Worm (Caenorhabditis elegans) whole organism, L3 larva: ENCODE data around the gene H03G16.7.

Source experiments
- aly-2 ChIP-seq: fragments of 150-350 bp; optimal IDR thresholded peaks from 2 replicates; lab custom pipeline; 2014; ENCODE audit warnings: missing biosample characterization, missing genetic modification characterization
- ama-1 ChIP-seq: fragments of 150-350 bp; optimal IDR thresholded peaks from 2 replicates; lab custom pipeline; 2018
- ceh-28 ChIP-seq: fragments of 150-350 bp; optimal IDR thresholded peaks from 2 replicates; lab custom pipeline; 2014; ENCODE audit warnings: missing biosample characterization, missing genetic modification reagents, missing genetic modification characterization
- ceh-9 ChIP-seq: sonication (generic microtip); optimal IDR thresholded peaks from 2 replicates; lab custom pipeline; 2018; ENCODE audit warnings: missing biosample characterization, missing genetic modification characterization
- egl-27 ChIP-seq: sonication (generic microtip); optimal IDR thresholded peaks from 4 replicates; lab custom pipeline; 2017; ENCODE audit warnings: missing biosample characterization, missing genetic modification reagents, missing genetic modification characterization
- egl-5 ChIP-seq: fragments of 150-350 bp; optimal IDR thresholded peaks from 2 replicates; lab custom pipeline; 2017; ENCODE audit warnings: missing biosample characterization, missing genetic modification reagents, missing genetic modification characterization, inconsistent platforms
- elt-1 ChIP-seq: fragments of 150-350 bp; optimal IDR thresholded peaks from 2 replicates; lab custom pipeline; 2014; ENCODE audit warnings: missing biosample characterization, missing genetic modification characterization
- elt-2 ChIP-seq: sonication (generic microtip); optimal IDR thresholded peaks from 2 replicates; lab custom pipeline; 2016; ENCODE audit warnings: missing genetic modification reagents, mild to moderate bottlenecking, missing genetic modification characterization, missing compliant biosample characterization
- elt-3 ChIP-seq, 3 experiments: fragments of 150-350 bp in 1 of 3; sonication (generic microtip) in 2 of 3; optimal IDR thresholded peaks; 2 replicates in 2 of 3; 4 replicates in 1 of 3; lab custom pipeline; 2014 to 2017; ENCODE audit warnings: missing biosample characterization in 3 of 3, missing genetic modification characterization in 3 of 3
- fos-1 ChIP-seq: fragments of 150-350 bp; optimal IDR thresholded peaks from 2 replicates; lab custom pipeline; 2014; ENCODE audit warnings: missing biosample characterization, missing genetic modification characterization
- hmg-11 ChIP-seq: sonication (generic microtip); optimal IDR thresholded peaks from 2 replicates; lab custom pipeline; 2016; ENCODE audit warnings: missing genetic modification characterization, missing compliant biosample characterization
- jun-1 ChIP-seq: fragments of 150-350 bp; optimal IDR thresholded peaks from 2 replicates; lab custom pipeline; 2014; ENCODE audit warnings: missing biosample characterization, missing genetic modification reagents, missing genetic modification characterization
- lin-15B ChIP-seq: fragments of 150-350 bp; optimal IDR thresholded peaks from 2 replicates; lab custom pipeline; 2014; ENCODE audit warnings: missing biosample characterization, missing genetic modification characterization
- lin-39 ChIP-seq: fragments of 150-350 bp; optimal IDR thresholded peaks from 2 replicates; lab custom pipeline; 2018; ENCODE audit warnings: missing biosample characterization, missing genetic modification reagents, missing genetic modification characterization
- lsy-12 ChIP-seq: sonication (generic microtip); optimal IDR thresholded peaks from 2 replicates; lab custom pipeline; 2016; ENCODE audit warnings: mild to moderate bottlenecking, missing genetic modification characterization, missing compliant biosample characterization
- mdl-1 ChIP-seq: fragments of 150-350 bp; optimal IDR thresholded peaks from 2 replicates; lab custom pipeline; 2014; ENCODE audit warnings: missing biosample characterization, missing genetic modification characterization
- mml-1 ChIP-seq: fragments of 150-350 bp; sonication (generic microtip); optimal IDR thresholded peaks from 3 replicates; lab custom pipeline; 2014; ENCODE audit warnings: missing biosample characterization, missing genetic modification characterization
- nhr-23 ChIP-seq: fragments of 150-350 bp; optimal IDR thresholded peaks from 2 replicates; lab custom pipeline; 2014; ENCODE audit warnings: missing biosample characterization, missing genetic modification reagents, missing genetic modification characterization
- nhr-237 ChIP-seq: fragments of 150-350 bp; optimal IDR thresholded peaks from 2 replicates; lab custom pipeline; 2014; ENCODE audit warnings: missing biosample characterization, missing genetic modification characterization
- nhr-25 ChIP-seq: sonication (generic microtip); optimal IDR thresholded peaks from 2 replicates; lab custom pipeline; 2017; ENCODE audit warnings: missing biosample characterization, missing genetic modification characterization
- nhr-43 ChIP-seq: sonication (generic microtip); optimal IDR thresholded peaks from 2 replicates; lab custom pipeline; 2016; ENCODE audit warnings: mild to moderate bottlenecking, missing genetic modification characterization, missing compliant biosample characterization; ENCODE audit not compliant: poor library complexity, severe bottlenecking
- nhr-67 ChIP-seq: fragments of 150-350 bp; optimal IDR thresholded peaks from 2 replicates; lab custom pipeline; 2014; ENCODE audit warnings: missing biosample characterization, missing genetic modification characterization
- nhr-76 ChIP-seq: fragments of 150-350 bp; sonication (generic microtip); optimal IDR thresholded peaks from 5 replicates; lab custom pipeline; 2014; ENCODE audit warnings: missing biosample characterization, missing genetic modification characterization
- nhr-77 ChIP-seq: fragments of 150-350 bp; optimal IDR thresholded peaks from 2 replicates; lab custom pipeline; 2014; ENCODE audit warnings: missing biosample characterization, missing genetic modification characterization
- pqm-1 ChIP-seq: fragments of 150-350 bp; optimal IDR thresholded peaks from 2 replicates; lab custom pipeline; 2017; ENCODE audit warnings: missing biosample characterization, missing genetic modification characterization, inconsistent platforms
- snpc-4 ChIP-seq: fragments of 150-350 bp; optimal IDR thresholded peaks from 2 replicates; lab custom pipeline; 2014; ENCODE audit warnings: missing biosample characterization, missing genetic modification characterization
- tbx-2 ChIP-seq: sonication (generic microtip); optimal IDR thresholded peaks from 2 replicates; lab custom pipeline; 2016; ENCODE audit warnings: mild to moderate bottlenecking, missing genetic modification characterization, missing compliant biosample characterization
- unc-39 ChIP-seq: sonication (generic microtip); optimal IDR thresholded peaks from 4 replicates; lab custom pipeline; 2017; ENCODE audit warnings: missing biosample characterization, missing genetic modification characterization
- unc-62 ChIP-seq: fragments of 150-350 bp; sonication (generic microtip); optimal IDR thresholded peaks from 4 replicates; lab custom pipeline; 2014; ENCODE audit warnings: missing biosample characterization, missing genetic modification reagents, missing genetic modification characterization
- zag-1 ChIP-seq: fragments of 150-350 bp; optimal IDR thresholded peaks from 2 replicates; lab custom pipeline; 2014; ENCODE audit warnings: missing biosample characterization, missing genetic modification characterization
- ztf-11 ChIP-seq: fragments of 150-350 bp; optimal IDR thresholded peaks from 2 replicates; lab custom pipeline; 2014; ENCODE audit warnings: missing biosample characterization, missing genetic modification characterization
- ztf-4 ChIP-seq: fragments of 150-350 bp; optimal IDR thresholded peaks from 2 replicates; lab custom pipeline; 2014; ENCODE audit warnings: missing biosample characterization, missing genetic modification characterization

Gene H03G16.7

DNA sequence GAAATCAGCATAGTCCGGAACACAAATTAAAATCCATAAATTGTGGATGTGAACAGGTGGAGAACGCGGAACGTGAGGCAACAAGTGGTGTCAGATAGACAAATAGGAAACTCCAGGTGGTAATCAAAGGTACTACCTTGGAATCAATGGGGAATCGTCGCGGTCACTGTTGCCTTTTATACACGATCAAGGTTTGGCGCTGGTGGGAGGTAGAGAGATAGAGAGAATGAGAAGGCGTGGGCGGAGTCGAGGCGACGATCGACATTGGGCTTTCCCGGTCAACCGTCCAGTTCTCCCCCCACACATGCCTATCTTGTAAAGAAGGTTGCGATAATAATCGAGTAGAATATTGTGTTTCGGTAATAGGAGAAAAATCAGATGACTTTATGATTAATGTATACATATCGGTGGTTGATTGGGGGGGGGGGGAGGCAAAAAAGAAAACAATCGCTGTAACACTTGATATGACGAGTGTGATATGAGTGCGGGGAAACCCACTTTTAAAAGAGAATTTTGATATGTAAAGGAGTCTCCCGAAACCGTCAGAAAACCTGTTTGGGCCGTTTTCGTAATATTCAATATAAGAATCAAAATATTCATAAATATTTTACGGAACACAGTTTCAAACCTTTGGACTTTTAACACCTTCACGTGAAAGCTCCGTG is 21.9 kb upstream of the H03G16.7 start, which contains the start of the genes H40L08.8, H40L08.2 and H40L08.7:
Gene H40L08.8, minus strand, starts transcription at position 37 of the 665 bp plus-strand sequence.
Gene H40L08.2, minus strand, starts transcription at position 148 of the 665 bp plus-strand sequence.
Gene H40L08.7, minus strand, starts transcription at position 148 of the 665 bp plus-strand sequence.
- TF ChIP-seq fos-1 (no peak), nhr-25 (tag; lab: Kevin White, UChicago) (peak; percentile 77), elt-3 (tag; optimal IDR thresholded peaks at IDR 0.05; lab: Kevin White, UChicago) (peak in 1 of 3 experiments; percentile 43), mdl-1 (no peak), aly-2 (tag; lab: Kevin White, UChicago) (no peak), elt-1 (tag; lab: Kevin White, UChicago) (peak; percentile 30), nhr-67 (tag; lab: Kevin White, UChicago) (no peak), tbx-2 (tag; lab: Kevin White, UChicago) (no peak), lin-39 (tag; lab: Kevin White, UChicago) (peak; percentile 0), ama-1 (peak; percentile 90), nhr-43 (tag; lab: Kevin White, UChicago) (peak; percentile 61), ceh-9 (tag; lab: Kevin White, UChicago) (no peak), snpc-4 (tag; lab: Kevin White, UChicago) (peak; percentile 5), elt-2 (tag; lab: Kevin White, UChicago) (no peak), ceh-28 (peak; percentile 6), zag-1 (no peak), nhr-23 (tag; lab: Kevin White, UChicago) (peak; percentile 79)
- TF ChIP-seq, all 47 proteins: peak for 9

DNA sequence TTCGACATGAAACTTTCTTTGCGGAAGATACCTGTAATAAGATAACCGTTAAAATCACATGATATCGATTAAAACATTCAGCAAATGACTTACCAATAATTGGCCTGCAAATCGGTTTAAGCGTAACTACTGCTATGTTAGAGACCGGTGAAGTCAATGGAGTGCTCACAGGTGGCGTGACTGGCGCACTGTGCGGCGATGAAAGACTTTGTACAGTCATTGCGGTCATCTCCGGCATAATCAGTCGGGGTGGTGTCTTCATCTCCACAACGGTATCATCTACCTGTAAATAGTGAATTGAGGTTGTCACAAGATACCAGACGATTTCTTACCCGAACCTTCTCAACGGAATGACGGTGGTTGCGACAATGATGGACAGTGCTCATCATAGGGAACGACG is 21.1 kb upstream of the H03G16.7 start:
- TF ChIP-seq hmg-11 (tag; lab: Kevin White, UChicago) (no peak), ama-1 (peak; percentile 75), elt-3 (tag; optimal IDR thresholded peaks at IDR 0.05; lab: Kevin White, UChicago) (peak in 1 of 3 experiments; percentile 64)

DNA sequence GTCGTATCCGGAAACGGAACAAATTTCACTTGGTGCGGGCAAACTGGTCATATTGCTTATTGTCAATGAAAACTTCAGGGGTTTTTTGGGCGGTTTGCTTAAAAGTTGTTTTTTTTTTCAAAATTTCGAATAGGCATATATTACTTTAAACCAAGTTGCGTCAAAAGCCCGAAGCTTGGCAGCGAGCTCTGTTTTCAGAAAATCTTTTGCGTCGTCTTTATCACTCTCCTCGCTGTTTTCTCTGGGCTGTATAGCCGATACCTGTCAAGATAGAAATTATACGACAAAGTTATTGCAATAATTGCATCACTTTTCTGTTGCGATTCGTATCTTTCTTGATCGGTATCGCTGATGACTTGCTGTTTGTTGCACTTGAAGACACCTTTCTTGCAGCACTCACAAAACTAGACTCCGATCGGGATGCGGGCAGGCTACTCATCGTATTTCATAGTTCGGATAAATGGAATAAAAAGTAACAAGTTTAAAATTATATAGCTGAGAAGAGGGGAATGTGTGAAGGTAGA is 20.3 kb upstream of the H03G16.7 start, which contains the start of the genes H40L08.3 and H40L08.9:
Gene H40L08.3, minus strand, starts transcription at position 51 of the 524 bp plus-strand sequence.
Gene H40L08.9, minus strand, starts transcription at position 439 of the 524 bp plus-strand sequence.
- no peak for TF ChIP-seq egl-5
- TF ChIP-seq ama-1: peak; percentile 97
- TF ChIP-seq nhr-23 (tag; lab: Kevin White, UChicago): peak; percentile 7
- TF ChIP-seq nhr-25 (tag; lab: Kevin White, UChicago): peak; percentile 44
- TF ChIP-seq elt-2 (tag; lab: Kevin White, UChicago): no peak
- TF ChIP-seq ztf-11 (tag; lab: Kevin White, UChicago): no peak
- no peak for TF ChIP-seq lin-15B (tag; lab: Kevin White, UChicago)
- no peak for TF ChIP-seq unc-62 (GFP tag; lab: Kevin White, UChicago)
- no peak for TF ChIP-seq pqm-1 (tag; lab: Kevin White, UChicago)
- TF ChIP-seq egl-27 (tag; lab: Kevin White, UChicago): no peak
- peak; percentile 11 for TF ChIP-seq lsy-12 (tag; lab: Kevin White, UChicago)
- no peak for TF ChIP-seq snpc-4 (tag; lab: Kevin White, UChicago)
- TF ChIP-seq jun-1 (tag; lab: Kevin White, UChicago): peak; percentile 12
- peak in 2 of 3 experiments; percentile 7 to 54 for TF ChIP-seq elt-3 (tag; optimal IDR thresholded peaks at IDR 0.05; lab: Kevin White, UChicago)
- TF ChIP-seq nhr-43 (tag; lab: Kevin White, UChicago): peak; percentile 42

DNA sequence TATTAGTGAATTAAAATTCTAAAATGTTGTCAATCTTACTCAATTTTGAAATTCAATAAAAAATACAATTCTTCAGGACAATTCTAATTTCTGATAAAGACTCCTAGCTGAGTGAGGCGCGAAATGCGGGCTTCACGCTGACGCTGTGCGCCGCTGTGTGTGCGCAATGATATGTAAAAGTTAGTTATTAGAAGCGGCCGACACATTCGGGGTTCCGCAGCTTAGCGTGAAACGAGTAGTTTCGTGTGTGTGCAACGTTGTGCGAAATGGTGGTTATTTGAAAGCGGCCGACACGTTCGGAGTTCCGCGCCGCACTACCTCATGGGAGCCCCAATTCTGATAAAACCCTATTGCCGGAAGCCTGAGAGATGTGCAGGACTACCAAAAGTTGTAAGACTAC is 19.4 kb upstream of the H03G16.7 start:
- TF ChIP-seq ztf-4 (tag; lab: Kevin White, UChicago): no peak
- TF ChIP-seq lin-39 (tag; lab: Kevin White, UChicago): no peak
- TF ChIP-seq mml-1 (tag; lab: Kevin White, UChicago): no peak
- no peak for TF ChIP-seq nhr-237 (tag; lab: Kevin White, UChicago)
- TF ChIP-seq nhr-76 (tag; lab: Kevin White, UChicago): no peak
- no peak for TF ChIP-seq elt-3 (tag; optimal IDR thresholded peaks at IDR 0.05; lab: Kevin White, UChicago)
- no peak for TF ChIP-seq hmg-11 (tag; lab: Kevin White, UChicago)
- TF ChIP-seq nhr-77 (tag; lab: Kevin White, UChicago): no peak
- TF ChIP-seq fos-1: no peak
- no peak for TF ChIP-seq tbx-2 (tag; lab: Kevin White, UChicago)
- no peak for TF ChIP-seq unc-39 (tag; lab: Kevin White, UChicago)
